Fruit fly (Drosophila melanogaster) whole organism, embryonic: ENCODE results near the gene Fmr1.
A peak's percentile ranks its signal among the peaks of the same experiment; 100 is the strongest.

Experiments used
- Antp ChIP-seq: fragments of 200-800 bp; sonication (Bioruptor generic); optimal IDR thresholded peaks from 3 replicates; lab custom pipeline; 2016; ENCODE audit warnings: missing biosample characterization, missing genetic modification characterization
- CG10321 ChIP-seq: fragments of 200-800 bp; sonication (Bioruptor generic); IDR thresholded peaks from 2 replicates; pipeline ENCODE4 v1.3.6; 2022; ENCODE audit warnings: missing biosample characterization, missing genetic modification characterization
- CG11456 ChIP-seq: fragments of 200-800 bp; sonication (Bioruptor generic); IDR thresholded peaks from 3 replicates; pipeline ENCODE4 v1.3.6; 2022; ENCODE audit warnings: missing biosample characterization, missing genetic modification characterization
- CG13287 ChIP-seq: fragments of 200-800 bp; sonication (Bioruptor generic); IDR thresholded peaks from 2 replicates; pipeline ENCODE4 v1.3.6; 2022; ENCODE audit warnings: missing biosample characterization, missing genetic modification characterization; ENCODE audit not compliant: partially characterized antibody
- CG14667 ChIP-seq: fragments of 200-800 bp; sonication (Bioruptor generic); IDR thresholded peaks from 2 replicates; pipeline ENCODE4 v1.3.6; 2022; ENCODE audit warnings: missing biosample characterization, missing genetic modification characterization
- CG16815 ChIP-seq: fragments of 200-800 bp; sonication (Bioruptor generic); optimal IDR thresholded peaks from 3 replicates; lab custom pipeline; 2017; ENCODE audit warnings: missing biosample characterization, mild to moderate bottlenecking, missing genetic modification characterization
- CG17186 ChIP-seq: fragments of 200-800 bp; sonication (Bioruptor generic); optimal IDR thresholded peaks from 3 replicates; lab custom pipeline; 2017; ENCODE audit warnings: missing biosample characterization, missing genetic modification reagents, missing genetic modification characterization
- CG17385 ChIP-seq: fragments of 200-800 bp; sonication (Bioruptor generic); optimal IDR thresholded peaks from 3 replicates; lab custom pipeline; 2018; ENCODE audit warnings: missing biosample characterization, mild to moderate bottlenecking, missing genetic modification characterization
- CG17612 ChIP-seq: fragments of 200-800 bp; sonication (Bioruptor generic); IDR thresholded peaks from 2 replicates; pipeline ENCODE4 v1.3.6; 2022; ENCODE audit warnings: missing biosample characterization, missing genetic modification characterization
- CG18476 ChIP-seq: fragments of 200-800 bp; sonication (Bioruptor generic); optimal IDR thresholded peaks from 2 replicates; lab custom pipeline; 2016; ENCODE audit warnings: missing biosample characterization, mild to moderate bottlenecking, missing genetic modification characterization
- CG2129 ChIP-seq: fragments of 200-800 bp; sonication (Bioruptor generic); IDR thresholded peaks from 2 replicates; pipeline ENCODE4 v1.3.6; 2022; ENCODE audit warnings: missing biosample characterization, missing genetic modification characterization; ENCODE audit not compliant: partially characterized antibody
- CG32767 ChIP-seq: fragments of 200-800 bp; sonication (Bioruptor generic); IDR thresholded peaks from 2 replicates; pipeline ENCODE4 v1.3.6; 2022; ENCODE audit warnings: missing biosample characterization, missing genetic modification characterization
- CG4328 ChIP-seq: fragments of 200-800 bp; sonication (Bioruptor generic); optimal IDR thresholded peaks from 3 replicates; lab custom pipeline; 2017; ENCODE audit warnings: missing biosample characterization, missing genetic modification reagents, missing genetic modification characterization
- CG7786 ChIP-seq: fragments of 200-800 bp; sonication (Bioruptor generic); optimal IDR thresholded peaks from 2 replicates; lab custom pipeline; 2016; ENCODE audit warnings: missing biosample characterization, missing genetic modification characterization
- CG7987 ChIP-seq: fragments of 200-800 bp; sonication (Bioruptor generic); optimal IDR thresholded peaks from 2 replicates; lab custom pipeline; 2018; ENCODE audit warnings: missing biosample characterization, mild to moderate bottlenecking, missing genetic modification characterization, moderate library complexity
- CG8281 ChIP-seq: fragments of 200-800 bp; sonication (Bioruptor generic); optimal IDR thresholded peaks from 2 replicates; lab custom pipeline; 2018; ENCODE audit warnings: missing biosample characterization, mild to moderate bottlenecking, missing genetic modification characterization, moderate library complexity
- CG8924 ChIP-seq: fragments of 200-800 bp; optimal IDR thresholded peaks from 3 replicates; lab custom pipeline; 2019; ENCODE audit warnings: missing biosample characterization, mild to moderate bottlenecking, missing genetic modification characterization, moderate library complexity
- Dll ChIP-seq: fragments of 200-800 bp; sonication (Bioruptor generic); IDR thresholded peaks from 4 replicates; pipeline ENCODE4 v1.3.6; 2022; ENCODE audit warnings: missing biosample characterization, missing genetic modification characterization; ENCODE audit not compliant: partially characterized antibody
- Dp ChIP-seq: fragments of 200-800 bp; sonication (Bioruptor generic); optimal IDR thresholded peaks from 2 replicates; lab custom pipeline; 2018; ENCODE audit warnings: missing biosample characterization, mild to moderate bottlenecking, missing genetic modification characterization, moderate library complexity
- Fer1 ChIP-seq: fragments of 200-800 bp; sonication (Bioruptor generic); optimal IDR thresholded peaks from 2 replicates; lab custom pipeline; 2017; ENCODE audit warnings: missing biosample characterization, mild to moderate bottlenecking, missing genetic modification characterization
- H15 ChIP-seq: fragments of 200-800 bp; sonication (Bioruptor generic); IDR thresholded peaks from 3 replicates; pipeline ENCODE4 v1.3.6; 2022; ENCODE audit warnings: missing biosample characterization, missing genetic modification characterization
- HLHmδ ChIP-seq: fragments of 200-800 bp; sonication (Bioruptor generic); optimal IDR thresholded peaks from 2 replicates; lab custom pipeline; 2018; ENCODE audit warnings: missing biosample characterization, mild to moderate bottlenecking, missing genetic modification characterization, moderate library complexity
- Hr3 ChIP-seq: fragments of 200-800 bp; sonication (Bioruptor generic); optimal IDR thresholded peaks from 3 replicates; lab custom pipeline; 2016; ENCODE audit warnings: missing biosample characterization, missing genetic modification characterization
- Lpt ChIP-seq: fragments of >200 bp; optimal IDR thresholded peaks from 2 replicates; lab custom pipeline; 2018; ENCODE audit warnings: missing biosample characterization, missing genetic modification characterization
- PHDP ChIP-seq: fragments of 200-800 bp; sonication (Bioruptor generic); optimal IDR thresholded peaks from 3 replicates; lab custom pipeline; 2018; ENCODE audit warnings: missing biosample characterization, mild to moderate bottlenecking, missing genetic modification characterization, moderate library complexity
- Pdp1 ChIP-seq, 2 experiments: fragments of 200-800 bp; sonication (Bioruptor generic); optimal IDR thresholded peaks; 3 replicates each; lab custom pipeline; 2016; ENCODE audit warnings: missing biosample characterization in 2 of 2, missing genetic modification characterization in 2 of 2, mild to moderate bottlenecking in 1 of 2, moderate library complexity in 1 of 2
- Sox102F ChIP-seq: fragments of 200-800 bp; sonication (Bioruptor generic); optimal IDR thresholded peaks from 2 replicates; lab custom pipeline; 2018; ENCODE audit warnings: missing biosample characterization, mild to moderate bottlenecking, missing genetic modification characterization, moderate library complexity
- TFAM ChIP-seq: fragments of 200-800 bp; sonication (Bioruptor generic); optimal IDR thresholded peaks from 2 replicates; lab custom pipeline; 2017; ENCODE audit warnings: missing biosample characterization, missing genetic modification characterization, inconsistent platforms
- Trl ChIP-seq, 3 experiments: fragments of >200 bp in 2 of 3; fragments of 200-800 bp in 1 of 3; sonication (Bioruptor generic) in 1 of 3; optimal IDR thresholded peaks; 2 replicates in 1 of 3; 3 replicates in 2 of 3; lab custom pipeline; 2016 to 2017; ENCODE audit warnings: missing biosample characterization in 1 of 3, missing genetic modification characterization in 1 of 3
- bigmax ChIP-seq: fragments of 200-800 bp; sonication (Bioruptor generic); optimal IDR thresholded peaks from 2 replicates; lab custom pipeline; 2018; ENCODE audit warnings: missing biosample characterization, mild to moderate bottlenecking, missing genetic modification characterization
- cg ChIP-seq: fragments of 200-800 bp; sonication (Bioruptor generic); optimal IDR thresholded peaks from 3 replicates; lab custom pipeline; 2019; ENCODE audit warnings: missing biosample characterization, mild to moderate bottlenecking, missing genetic modification characterization, moderate library complexity
- chinmo ChIP-seq: fragments of 200-800 bp; sonication (Bioruptor generic); IDR thresholded peaks from 4 replicates; pipeline ENCODE4 v1.3.6; 2022; ENCODE audit warnings: missing biosample characterization, missing genetic modification characterization; ENCODE audit not compliant: partially characterized antibody
- crc ChIP-seq: fragments of 200-800 bp; sonication (Bioruptor generic); optimal IDR thresholded peaks from 2 replicates; lab custom pipeline; 2016; ENCODE audit warnings: missing biosample characterization, missing genetic modification characterization
- dan ChIP-seq: fragments of 200-800 bp; sonication (Bioruptor generic); IDR thresholded peaks from 2 replicates; pipeline ENCODE4 v1.3.6; 2022; ENCODE audit warnings: missing biosample characterization, missing genetic modification characterization
- emc ChIP-seq: fragments of 200-800 bp; sonication (Bioruptor generic); optimal IDR thresholded peaks from 2 replicates; lab custom pipeline; 2016; ENCODE audit warnings: missing biosample characterization, missing genetic modification characterization
- eve ChIP-seq, 2 experiments: fragments of >200 bp; optimal IDR thresholded peaks; 2 replicates each; lab custom pipeline; 2017; ENCODE audit warnings: missing biosample characterization in 2 of 2, missing genetic modification characterization in 2 of 2
- exex ChIP-seq: fragments of 200-800 bp; sonication (Bioruptor generic); optimal IDR thresholded peaks from 4 replicates; lab custom pipeline; 2018; ENCODE audit warnings: missing biosample characterization, mild to moderate bottlenecking, missing genetic modification characterization, moderate library complexity
- gsb-n ChIP-seq: fragments of 200-800 bp; sonication (Bioruptor generic); optimal IDR thresholded peaks from 3 replicates; lab custom pipeline; 2018; ENCODE audit warnings: missing biosample characterization, mild to moderate bottlenecking, missing genetic modification characterization
- inv ChIP-seq: fragments of 200-800 bp; sonication (Bioruptor generic); IDR thresholded peaks from 2 replicates; pipeline ENCODE4 v1.3.6; 2022; ENCODE audit warnings: missing biosample characterization, missing genetic modification characterization; ENCODE audit not compliant: partially characterized antibody
- jing ChIP-seq: fragments of 200-800 bp; sonication (Bioruptor generic); optimal IDR thresholded peaks from 2 replicates; lab custom pipeline; 2018; ENCODE audit warnings: missing biosample characterization, mild to moderate bottlenecking, missing genetic modification characterization
- kah ChIP-seq: fragments of 200-800 bp; sonication (Bioruptor generic); optimal IDR thresholded peaks from 2 replicates; lab custom pipeline; 2018; ENCODE audit warnings: missing biosample characterization, mild to moderate bottlenecking, missing genetic modification characterization
- kay ChIP-seq: fragments of 200-800 bp; sonication (Bioruptor generic); optimal IDR thresholded peaks from 2 replicates; lab custom pipeline; 2016; ENCODE audit warnings: missing biosample characterization, missing genetic modification characterization
- sd ChIP-seq: fragments of 200-800 bp; sonication (Bioruptor generic); optimal IDR thresholded peaks from 3 replicates; lab custom pipeline; 2018; ENCODE audit warnings: missing biosample characterization, mild to moderate bottlenecking, missing genetic modification characterization, moderate library complexity
- sisA ChIP-seq: fragments of 200-800 bp; sonication (Bioruptor generic); IDR thresholded peaks from 2 replicates; pipeline ENCODE4 v1.3.6; 2022; ENCODE audit warnings: missing biosample characterization, missing genetic modification characterization
- sqz ChIP-seq: fragments of 200-800 bp; sonication (Bioruptor generic); optimal IDR thresholded peaks from 3 replicates; lab custom pipeline; 2018; ENCODE audit warnings: missing biosample characterization, mild to moderate bottlenecking, missing genetic modification characterization
- tin ChIP-seq: fragments of 200-800 bp; sonication (Bioruptor generic); optimal IDR thresholded peaks from 3 replicates; lab custom pipeline; 2016; ENCODE audit warnings: missing biosample characterization, missing genetic modification characterization
- wek ChIP-seq: fragments of 200-800 bp; sonication (Bioruptor generic); optimal IDR thresholded peaks from 3 replicates; lab custom pipeline; 2018; ENCODE audit warnings: missing biosample characterization, mild to moderate bottlenecking, missing genetic modification characterization, moderate library complexity

Gene Fmr1

dm6 chr3R:10133419-10134340 is 23.8 kb upstream of the Fmr1 start (continued):
- peak; percentile 86 for TF ChIP-seq kah (GFP tag; lab: Kevin White, UChicago)
- peak; percentile 35 to 53 for TF ChIP-seq Trl (optimal IDR thresholded peaks at IDR 0.05; lab: Kevin White, UChicago)
- no peak for TF ChIP-seq Trl (GFP tag; optimal IDR thresholded peaks at IDR 0.05; lab: Kevin White, UChicago)
- no peak for TF ChIP-seq CG11456 (GFP tag; lab: Robert Waterston, UW)
- TF ChIP-seq CG17186 (GFP tag; lab: Kevin White, UChicago): no peak
- no peak for TF ChIP-seq emc (GFP tag; lab: Kevin White, UChicago)
- TF ChIP-seq Hr3 (GFP tag; lab: Kevin White, UChicago): no peak
- no peak for TF ChIP-seq Fer1
- no peak for TF ChIP-seq Lpt (GFP tag; lab: Kevin White, UChicago)
- no peak for TF ChIP-seq H15 (GFP tag; lab: Robert Waterston, UW)
- peak; percentile 79; the same call in 1 of the 4 replicates for TF ChIP-seq chinmo
- TF ChIP-seq dan: no peak
- TF ChIP-seq sd: peak; percentile 47
- peak in 1 of 2 experiments; percentile 25 for TF ChIP-seq Pdp1 (GFP tag; optimal IDR thresholded peaks at IDR 0.05; lab: Kevin White, UChicago)
- TF ChIP-seq Dp (GFP tag; lab: Kevin White, UChicago): no peak
- TF ChIP-seq CG8281 (tag; lab: Kevin White, UChicago): no peak
- TF ChIP-seq eve (GFP tag; optimal IDR thresholded peaks at IDR 0.05; lab: Kevin White, UChicago): peak in 1 of 2 experiments; percentile 30
- no peak for TF ChIP-seq CG2129
- no peak for TF ChIP-seq jing (GFP tag; lab: Kevin White, UChicago)
- TF ChIP-seq inv: no peak
- TF ChIP-seq bigmax: peak; percentile 59
- TF ChIP-seq cg (GFP tag; lab: Kevin White, UChicago): peak; percentile 73
- TF ChIP-seq CG7987: no peak
- no peak for TF ChIP-seq Sox102F (GFP tag; lab: Kevin White, UChicago)
- no peak for TF ChIP-seq wek (GFP tag; lab: Kevin White, UChicago)
- no peak for TF ChIP-seq CG18476
- TF ChIP-seq CG4328 (GFP tag; lab: Kevin White, UChicago): no peak
- peak; percentile 79 for TF ChIP-seq CG17385 (GFP tag; lab: Kevin White, UChicago)
- no peak for TF ChIP-seq HLHmδ (GFP tag; lab: Kevin White, UChicago)
- no peak for TF ChIP-seq sisA (GFP tag; lab: Robert Waterston, UW)
- TF ChIP-seq CG16815: no peak
- TF ChIP-seq PHDP: no peak
- no peak for TF ChIP-seq CG8924 (tag; lab: Kevin White, UChicago)
- TF ChIP-seq CG10321 (GFP tag; lab: Robert Waterston, UW): 0 out of 2 replicates have a peak, but pooled peaks have one; percentile 1
- TF ChIP-seq sqz (GFP tag; lab: Kevin White, UChicago): peak; percentile 94
- TF ChIP-seq CG14667 (GFP tag; lab: Robert Waterston, UW): no peak
- no peak for TF ChIP-seq gsb-n (tag; lab: Kevin White, UChicago)
- no peak for TF ChIP-seq CG17612
- no peak for TF ChIP-seq exex (tag; lab: Kevin White, UChicago)
- no peak for TF ChIP-seq Antp (GFP tag; lab: Kevin White, UChicago)
- TF ChIP-seq CG32767 (GFP tag; lab: Robert Waterston, UW): no peak
- TF ChIP-seq TFAM (GFP tag; lab: Kevin White, UChicago): no peak
- no peak for TF ChIP-seq crc (GFP tag; lab: Kevin White, UChicago)
- TF ChIP-seq CG13287: no peak
- 0 out of 4 replicates have a peak, but pooled peaks have one; percentile 12 for TF ChIP-seq Dll (GFP tag; lab: Robert Waterston, UW)
- no peak for TF ChIP-seq kay (GFP tag; lab: Kevin White, UChicago)
- no peak for TF ChIP-seq CG7786 (GFP tag; lab: Kevin White, UChicago)
- no peak for TF ChIP-seq tin (GFP tag; lab: Kevin White, UChicago)
